Worm (Caenorhabditis elegans): ENCODE measurements around the gene C34C12.12.
A peak's percentile ranks its signal among the peaks of the same experiment; 100 is the strongest.

The C34C12.12 gene

DNA sequence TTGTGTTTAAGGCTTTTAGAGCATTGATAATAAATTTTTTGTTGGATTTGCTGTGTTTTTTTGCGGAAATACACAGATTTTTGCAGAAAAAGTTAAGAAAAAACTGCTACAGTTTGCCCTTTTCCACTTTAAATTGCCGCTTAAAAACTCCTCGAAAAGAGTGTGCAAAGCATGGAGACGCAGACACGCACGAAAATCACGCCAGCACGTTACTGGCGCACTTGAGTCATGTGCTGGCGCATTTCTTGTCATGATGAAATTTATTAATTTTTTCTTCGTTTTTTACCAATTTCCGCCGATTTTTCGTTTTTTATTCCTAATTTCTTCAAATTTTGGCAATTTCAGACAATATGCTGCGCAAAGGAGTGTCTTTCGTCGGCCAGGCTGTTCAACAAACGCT lies 7.1 kb downstream of the C34C12.12 start, which contains the start of gene C34C12.8 (continued):
- TF ChIP-seq B0035.1 (tag; optimal IDR thresholded peaks at IDR 0.05), result peak; percentile 57
- peak; percentile 89 for TF ChIP-seq ZK185.1 (tag; optimal IDR thresholded peaks at IDR 0.05; ENCODE audit: poor library complexity, severe bottlenecking)
- TF ChIP-seq fkh-3 (tag; optimal IDR thresholded peaks at IDR 0.05), result no peak
- TF ChIP-seq hlh-26 (GFP tag; conservative IDR thresholded peaks at IDR 0.05), result no peak
- peak; percentile 99 for TF ChIP-seq Y53G8AR.9 (GFP tag; conservative IDR thresholded peaks at IDR 0.05)
- peak; percentile 23 for TF ChIP-seq F52B5.7 (tag; optimal IDR thresholded peaks at IDR 0.05)
- peak; percentile 75 for TF ChIP-seq let-526 (GFP tag; IDR thresholded peaks at IDR 0.05)
- peak; percentile 89 for TF ChIP-seq F33H1.4 (GFP tag; IDR thresholded peaks at IDR 0.05)
- peak; percentile 96 for TF ChIP-seq nfyb-1 (GFP tag; IDR thresholded peaks at IDR 0.05)
- no peak for TF ChIP-seq bed-2 (GFP tag; IDR thresholded peaks at IDR 0.05)
- TF ChIP-seq C17E4.6 (GFP tag; IDR thresholded peaks at IDR 0.05), result peak; percentile 89
- no peak for TF ChIP-seq nhr-120 (GFP tag; IDR thresholded peaks at IDR 0.05)
- TF ChIP-seq attf-6 (GFP tag; IDR thresholded peaks at IDR 0.05), result peak; percentile 72
- no peak for TF ChIP-seq F55B11.4 (tag; optimal IDR thresholded peaks at IDR 0.05; ENCODE audit: borderline replicate concordance, insufficient read depth)
- no peak for TF ChIP-seq egrh-3 (GFP tag; IDR thresholded peaks at IDR 0.05)
- peak; percentile 69 for TF ChIP-seq F23B12.7 (tag; optimal IDR thresholded peaks at IDR 0.05; ENCODE audit: insufficient read depth)
- TF ChIP-seq ama-1 (optimal IDR thresholded peaks at IDR 0.05), result no peak
- peak in 1 of 2 experiments; percentile 51 for TF ChIP-seq ama-1 (GFP tag; optimal IDR thresholded peaks at IDR 0.05)
- peak; percentile 89 for TF ChIP-seq dpl-1 (GFP tag; optimal IDR thresholded peaks at IDR 0.05)
- TF ChIP-seq snpc-1.1 (tag; optimal IDR thresholded peaks at IDR 0.05; ENCODE audit: insufficient read depth), result peak; percentile 76
- TF ChIP-seq rcor-1 (GFP tag; IDR thresholded peaks at IDR 0.05), result peak; percentile 96
- peak; percentile 84 for TF ChIP-seq xnd-1 (tag; optimal IDR thresholded peaks at IDR 0.05)
- TF ChIP-seq lin-26 (GFP tag; IDR thresholded peaks at IDR 0.05), result no peak
- peak; percentile 19 for TF ChIP-seq him-1 (tag; optimal IDR thresholded peaks at IDR 0.05)
- TF ChIP-seq zfh-2 (GFP tag; conservative IDR thresholded peaks at IDR 0.05), result peak; percentile 50; the same call in 1 of the 2 replicates
- TF ChIP-seq snpc-3.4 (tag; optimal IDR thresholded peaks at IDR 0.05), result peak; percentile 92
- peak; percentile 8 for TF ChIP-seq ceh-79 (tag; optimal IDR thresholded peaks at IDR 0.05)
- peak; percentile 99 for TF ChIP-seq ztf-18 (tag; optimal IDR thresholded peaks at IDR 0.05)
- TF ChIP-seq F39B2.1 (GFP tag; IDR thresholded peaks at IDR 0.05), result no peak
- TF ChIP-seq attf-3 (GFP tag; conservative IDR thresholded peaks at IDR 0.05), result peak; percentile 45; the same call in 1 of the 2 replicates
- no peak for TF ChIP-seq aptf-3 (GFP tag; IDR thresholded peaks at IDR 0.05)
- TF ChIP-seq nhr-179 (tag; optimal IDR thresholded peaks at IDR 0.05), result no peak
- TF ChIP-seq ceh-100 (GFP tag; IDR thresholded peaks at IDR 0.05), result peak; percentile 90
- peak; percentile 90 for TF ChIP-seq hmg-20 (GFP tag; IDR thresholded peaks at IDR 0.05)
- TF ChIP-seq somi-1 (GFP tag; optimal IDR thresholded peaks at IDR 0.05), result peak; percentile 75
- TF ChIP-seq hrde-1 (tag; optimal IDR thresholded peaks at IDR 0.05; ENCODE audit: borderline replicate concordance), result peak; percentile 69
- TF ChIP-seq pbrm-1 (GFP tag; IDR thresholded peaks at IDR 0.05), result peak; percentile 96
- no peak for TF ChIP-seq Y79H2A.3 (GFP tag; conservative IDR thresholded peaks at IDR 0.05)
- peak; percentile 70 for TF ChIP-seq madf-10 (tag; optimal IDR thresholded peaks at IDR 0.05)
- TF ChIP-seq lir-1 (GFP tag; conservative IDR thresholded peaks at IDR 0.05), result peak; percentile 91
- TF ChIP-seq F57A8.1 (GFP tag; optimal IDR thresholded peaks at IDR 0.05), result no peak
- peak; percentile 96 for TF ChIP-seq madf-6 (GFP tag; IDR thresholded peaks at IDR 0.05)
- no peak for TF ChIP-seq lag-1 (GFP tag; IDR thresholded peaks at IDR 0.05)
- no peak for TF ChIP-seq ztf-25 (GFP tag; IDR thresholded peaks at IDR 0.05)
- peak; percentile 90 for TF ChIP-seq attf-5 (GFP tag; optimal IDR thresholded peaks at IDR 0.05)
- peak; percentile 94 for TF ChIP-seq repo-1 (tag; optimal IDR thresholded peaks at IDR 0.05)
- TF ChIP-seq B0019.2 (GFP tag; conservative IDR thresholded peaks at IDR 0.05), result peak; percentile 88
- peak; percentile 80; the same call in 1 of the 2 replicates for TF ChIP-seq egl-18 (GFP tag; IDR thresholded peaks at IDR 0.05)
- TF ChIP-seq die-1 (tag; optimal IDR thresholded peaks at IDR 0.05), result no peak
